Fruit fly (Drosophila melanogaster): ENCODE results near the gene CG34404.

CG34404 gene

dm6 chr3R:15340052-15340732 lies 27.3 kb downstream of the CG34404 start, which contains the start of gene SerRS-m (continued):
- no peak for TF ChIP-seq mam (GFP tag; optimal IDR thresholded peaks at IDR 0.05)
- TF ChIP-seq Doc3 (GFP tag; IDR thresholded peaks at IDR 0.05; ENCODE audit: partially characterized antibody): no peak
- TF ChIP-seq CG10543 (GFP tag; optimal IDR thresholded peaks at IDR 0.05): no peak
- TF ChIP-seq CG4730 (GFP tag; IDR thresholded peaks at IDR 0.05): no peak
- TF ChIP-seq tin (GFP tag; optimal IDR thresholded peaks at IDR 0.05): no peak
- no peak for TF ChIP-seq fd64A (GFP tag; optimal IDR thresholded peaks at IDR 0.05)
- no peak for TF ChIP-seq CG2120 (GFP tag; optimal IDR thresholded peaks at IDR 0.05)
- no peak for TF ChIP-seq CG8281 (tag; optimal IDR thresholded peaks at IDR 0.05)
- no peak for TF ChIP-seq CG9817 (tag; optimal IDR thresholded peaks at IDR 0.05)
- TF ChIP-seq kah (GFP tag; optimal IDR thresholded peaks at IDR 0.05): no peak
- no peak for TF ChIP-seq Dbx (GFP tag; IDR thresholded peaks at IDR 0.05)
- no peak for TF ChIP-seq CG17328 (GFP tag; IDR thresholded peaks at IDR 0.05)
- no peak for TF ChIP-seq da (GFP tag; optimal IDR thresholded peaks at IDR 0.05)
- TF ChIP-seq Poxn (GFP tag; IDR thresholded peaks at IDR 0.05): no peak
- TF ChIP-seq CG11560 (tag; IDR thresholded peaks at IDR 0.05): no peak
- no peak for TF ChIP-seq CG18476 (GFP tag; optimal IDR thresholded peaks at IDR 0.05)
- TF ChIP-seq CG3847 (GFP tag; IDR thresholded peaks at IDR 0.05): no peak
- TF ChIP-seq nom (GFP tag; optimal IDR thresholded peaks at IDR 0.05): no peak
- TF ChIP-seq CG17359 (tag; optimal IDR thresholded peaks at IDR 0.05): peak; percentile 19
- no peak for TF ChIP-seq H15 (GFP tag; IDR thresholded peaks at IDR 0.05)
- no peak for TF ChIP-seq CG10431 (GFP tag; optimal IDR thresholded peaks at IDR 0.05)
- no peak for TF ChIP-seq bab2 (GFP tag; optimal IDR thresholded peaks at IDR 0.05)
- no peak for TF ChIP-seq CG15479 (GFP tag; optimal IDR thresholded peaks at IDR 0.05)
- no peak for TF ChIP-seq wek (GFP tag; optimal IDR thresholded peaks at IDR 0.05)
- no peak for TF ChIP-seq CG8765 (GFP tag; IDR thresholded peaks at IDR 0.05)
- TF ChIP-seq Ravus (GFP tag; IDR thresholded peaks at IDR 0.05): no peak
- TF ChIP-seq fd96Cb (tag; optimal IDR thresholded peaks at IDR 0.05): no peak
- TF ChIP-seq CG6175 (GFP tag; IDR thresholded peaks at IDR 0.05): no peak
- TF ChIP-seq Max (GFP tag; optimal IDR thresholded peaks at IDR 0.05): no peak
- no peak for TF ChIP-seq corto (GFP tag; optimal IDR thresholded peaks at IDR 0.05)
- TF ChIP-seq CkIIα-i1 (GFP tag; IDR thresholded peaks at IDR 0.05): no peak
- no peak for TF ChIP-seq CG2889 (GFP tag; IDR thresholded peaks at IDR 0.05)
- no peak for TF ChIP-seq maf-S (GFP tag; optimal IDR thresholded peaks at IDR 0.05)
- TF ChIP-seq CG10209 (GFP tag; optimal IDR thresholded peaks at IDR 0.05): peak; percentile 3
- no peak for TF ChIP-seq CG1529 (GFP tag; optimal IDR thresholded peaks at IDR 0.05)
- TF ChIP-seq CG15269 (tag; optimal IDR thresholded peaks at IDR 0.05): no peak
- no peak for TF ChIP-seq wor (GFP tag; IDR thresholded peaks at IDR 0.05)
- no peak for TF ChIP-seq ranshi (GFP tag; IDR thresholded peaks at IDR 0.05)
- no peak for TF ChIP-seq CG2116 (GFP tag; optimal IDR thresholded peaks at IDR 0.05)
- TF ChIP-seq gro (GFP tag; optimal IDR thresholded peaks at IDR 0.05): no peak
- no peak for TF ChIP-seq Fer1 (GFP tag; optimal IDR thresholded peaks at IDR 0.05)
- no peak for TF ChIP-seq Gsc (GFP tag; IDR thresholded peaks at IDR 0.05)
- no peak for TF ChIP-seq CG14965 (GFP tag; optimal IDR thresholded peaks at IDR 0.05; ENCODE audit: borderline replicate concordance)
- TF ChIP-seq CG11247 (GFP tag; IDR thresholded peaks at IDR 0.05): no peak
- TF ChIP-seq pzg (GFP tag; optimal IDR thresholded peaks at IDR 0.05): peak; percentile 3
- peak in 1 of 3 experiments; percentile 9 for TF ChIP-seq lola (GFP tag; optimal IDR thresholded peaks at IDR 0.05)
- TF ChIP-seq CG14014 (GFP tag; IDR thresholded peaks at IDR 0.05): no peak
- no peak for TF ChIP-seq Xrp1 (GFP tag; IDR thresholded peaks at IDR 0.05)
- TF ChIP-seq CG17186 (GFP tag; optimal IDR thresholded peaks at IDR 0.05): no peak
- TF ChIP-seq CG9876 (GFP tag; optimal IDR thresholded peaks at IDR 0.05): no peak
- peak; percentile 3 for TF ChIP-seq CG12659 (GFP tag; optimal IDR thresholded peaks at IDR 0.05)
